Worm (Caenorhabditis elegans) whole organism, L4/young adult: ENCODE measurements around the gene txt-8.

Experiments used
- W03F9.2 ChIP-seq: fragments of 150-350 bp; optimal IDR thresholded peaks from 2 replicates; lab custom pipeline; 2014; ENCODE audit warnings: missing biosample characterization, missing genetic modification characterization
- dao-5 ChIP-seq: sonication (generic microtip); optimal IDR thresholded peaks from 2 replicates; lab custom pipeline; 2016; ENCODE audit warnings: missing genotype, missing genetic modification characterization, moderate library complexity, missing compliant biosample characterization
- him-1 ChIP-seq: sonication (generic microtip); optimal IDR thresholded peaks from 2 replicates; lab custom pipeline; 2016; ENCODE audit warnings: missing genotype, missing genetic modification reagents, missing genetic modification characterization, missing compliant biosample characterization

- TF ChIP-seq him-1 (no peak), W03F9.2 (tag; lab: Kevin White, UChicago) (no peak), dao-5 (tag; lab: Kevin White, UChicago) (no peak)
Measured at ce11 chrV:18431450-18431849, 17.3 kb downstream of the txt-8 start, which contains the start of gene srw-82.
